Worm (Caenorhabditis elegans) whole organism, L2 larva: ENCODE data around the gene C26B2.2.

Experiments used
- elt-1 ChIP-seq: fragments of 150-350 bp; optimal IDR thresholded peaks from 2 replicates; lab custom pipeline; 2014; ENCODE audit warnings: missing biosample characterization, missing genetic modification characterization
- snpc-4 ChIP-seq: fragments of 150-350 bp; optimal IDR thresholded peaks from 2 replicates; lab custom pipeline; 2014; ENCODE audit warnings: missing biosample characterization, missing genetic modification characterization

DNA sequence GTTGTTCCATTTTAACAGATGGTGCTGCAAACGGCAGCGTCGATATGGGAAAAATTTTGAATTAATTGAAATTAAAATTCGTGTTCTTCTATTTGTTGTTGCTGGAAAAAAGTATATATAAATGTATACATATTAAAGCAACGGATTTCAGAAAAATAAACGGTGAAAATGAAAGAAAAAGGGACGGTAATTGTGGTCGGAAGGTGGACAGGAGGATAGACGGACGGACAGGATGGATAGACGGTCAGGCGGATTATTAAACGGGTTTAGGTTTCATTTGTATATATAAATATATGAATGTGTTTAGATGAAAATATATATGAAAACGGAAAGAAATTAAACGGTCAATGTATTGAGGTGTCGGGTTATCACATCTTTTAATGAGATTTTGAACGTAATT is 7.5 kb upstream of the C26B2.2 start, which contains the start of gene nhr-31:
- no peak for TF ChIP-seq elt-1 (tag; lab: Kevin White, UChicago)
- TF ChIP-seq snpc-4 (tag; lab: Kevin White, UChicago), result no peak
